Fruit fly (Drosophila melanogaster) S2 (cell line): ENCODE data around the gene CG42467.

Experiments
- CG8478 ChIP-seq: fragments of >200 bp; optimal IDR thresholded peaks from 2 replicates; lab custom pipeline; 2018
- CTCF ChIP-seq, 2 experiments: fragments of >200 bp; optimal IDR thresholded peaks; 2 replicates each; lab custom pipeline; 2018

DNA sequence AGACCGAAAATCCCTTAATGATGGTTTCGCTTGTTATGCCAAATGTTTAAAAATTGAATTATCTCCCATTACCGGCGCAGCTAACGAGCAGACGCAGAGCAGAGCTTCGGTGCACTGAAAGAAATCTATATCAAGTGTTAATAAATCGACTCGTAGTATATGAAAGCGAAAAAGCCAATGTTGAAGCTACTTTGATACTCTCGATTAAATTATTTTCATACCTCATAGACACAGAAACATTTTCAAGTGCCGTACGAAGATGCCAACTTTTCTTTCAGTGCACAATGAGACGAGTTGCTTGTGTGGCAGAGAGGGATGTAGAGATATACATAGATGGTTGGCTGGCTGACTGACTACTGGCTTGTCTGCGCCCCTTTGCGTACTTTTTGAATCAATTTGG is 25.3 kb upstream of the CG42467 start:
- TF ChIP-seq CTCF (optimal IDR thresholded peaks at IDR 0.05; lab: Kevin White, UChicago) (no peak), CG8478 (lab: Kevin White, UChicago) (no peak)
